Worm (Caenorhabditis elegans) whole organism, late embryonic: ENCODE data around the gene B0303.14.

Experiments
- ahr-1 ChIP-seq: sonication (generic microtip); optimal IDR thresholded peaks from 2 replicates; lab custom pipeline; 2016; ENCODE audit warnings: missing genetic modification characterization, missing compliant biosample characterization
- ama-1 ChIP-seq: fragments of 150-350 bp; optimal IDR thresholded peaks from 2 replicates; lab custom pipeline; 2014
- ceh-30 ChIP-seq: fragments of 150-350 bp; optimal IDR thresholded peaks from 2 replicates; lab custom pipeline; 2014; ENCODE audit warnings: missing biosample characterization, missing genetic modification characterization
- ceh-9 ChIP-seq: sonication (generic microtip); optimal IDR thresholded peaks from 2 replicates; lab custom pipeline; 2016; ENCODE audit warnings: mild to moderate bottlenecking, missing genetic modification characterization, inconsistent platforms, missing compliant biosample characterization
- hlh-15 ChIP-seq: sonication (generic microtip); optimal IDR thresholded peaks from 2 replicates; lab custom pipeline; 2016; ENCODE audit warnings: missing genetic modification characterization, missing compliant biosample characterization
- hlh-30 ChIP-seq: sonication (generic microtip); optimal IDR thresholded peaks from 2 replicates; lab custom pipeline; 2017; ENCODE audit warnings: antibody characterized with exemption, missing genetic modification characterization, missing compliant biosample characterization; ENCODE audit not compliant: insufficient read depth
- hlh-8 ChIP-seq: sonication (generic microtip); optimal IDR thresholded peaks from 2 replicates; lab custom pipeline; 2016; ENCODE audit warnings: missing genotype, missing genetic modification characterization, missing compliant biosample characterization
- pag-3 ChIP-seq: sonication (generic microtip); optimal IDR thresholded peaks from 2 replicates; lab custom pipeline; 2016; ENCODE audit warnings: missing compliant biosample characterization, missing genetic modification characterization, borderline replicate concordance
- pha-4 ChIP-seq: fragments of 150-350 bp; optimal IDR thresholded peaks from 2 replicates; lab custom pipeline; 2018; ENCODE audit warnings: missing biosample characterization, missing genetic modification reagents, missing genetic modification characterization
- pqm-1 ChIP-seq: sonication (generic microtip); optimal IDR thresholded peaks from 2 replicates; lab custom pipeline; 2016; ENCODE audit warnings: missing genetic modification characterization, missing compliant biosample characterization
- sdc-2 ChIP-seq: sonication (generic microtip); optimal IDR thresholded peaks from 2 replicates; lab custom pipeline; 2016; ENCODE audit warnings: missing genotype, missing genetic modification characterization, missing compliant biosample characterization
- unc-86 ChIP-seq: sonication (generic microtip); optimal IDR thresholded peaks from 2 replicates; lab custom pipeline; 2016; ENCODE audit warnings: missing genetic modification characterization, missing compliant biosample characterization

- TF ChIP-seq hlh-30 (tag; lab: Kevin White, UChicago) (no peak), pag-3 (no peak), pqm-1 (tag; lab: Kevin White, UChicago) (no peak), ceh-30 (tag; lab: Kevin White, UChicago) (no peak), hlh-8 (tag; lab: Kevin White, UChicago) (no peak), unc-86 (tag; lab: Kevin White, UChicago) (no peak), ceh-9 (no peak), pha-4 (tag; lab: Kevin White, UChicago) (no peak), sdc-2 (tag; lab: Kevin White, UChicago) (no peak), ahr-1 (tag; lab: Kevin White, UChicago) (no peak), ama-1 (lab: Kevin White, UChicago) (no peak), hlh-15 (no peak)
These were observed 2.6 kb upstream of the B0303.14 start for ce11 chrIII:8718592-8718991.
